Worm (Caenorhabditis elegans) whole organism, L2 larva: ENCODE results near the gene ptc-1.
A peak's percentile ranks its signal among the peaks of the same experiment; 100 is the strongest.

Experiments used
- C34F6.9 ChIP-seq: fragments of 150-350 bp; optimal IDR thresholded peaks from 2 replicates; lab custom pipeline; 2014; ENCODE audit warnings: missing biosample characterization, missing genetic modification characterization
- F13H6.1 ChIP-seq: sonication (generic microtip); optimal IDR thresholded peaks from 2 replicates; lab custom pipeline; 2016; ENCODE audit warnings: missing genetic modification characterization, missing compliant biosample characterization
- R02D3.7 ChIP-seq: fragments of 150-350 bp; optimal IDR thresholded peaks from 2 replicates; lab custom pipeline; 2014; ENCODE audit warnings: missing biosample characterization, missing genetic modification characterization
- Y55F3AM.14 ChIP-seq: fragments of 200-800 bp; sonication (Bioruptor generic); optimal IDR thresholded peaks from 2 replicates; lab custom pipeline; 2018; ENCODE audit warnings: mild to moderate bottlenecking, missing genetic modification characterization, missing compliant biosample characterization
- ama-1 ChIP-seq: fragments of 150-350 bp; optimal IDR thresholded peaks from 2 replicates; lab custom pipeline; 2018; ENCODE audit warnings: inconsistent platforms
- ceh-82 ChIP-seq: fragments of 150-350 bp; optimal IDR thresholded peaks from 2 replicates; lab custom pipeline; 2014; ENCODE audit warnings: missing biosample characterization, missing genetic modification characterization
- crh-2 ChIP-seq: sonication (generic microtip); optimal IDR thresholded peaks from 2 replicates; lab custom pipeline; 2017; ENCODE audit warnings: missing biosample characterization, missing genetic modification characterization
- dmd-4 ChIP-seq: sonication (generic microtip); optimal IDR thresholded peaks from 2 replicates; lab custom pipeline; 2017; ENCODE audit warnings: missing biosample characterization, missing genetic modification characterization
- elt-1 ChIP-seq: fragments of 150-350 bp; optimal IDR thresholded peaks from 2 replicates; lab custom pipeline; 2014; ENCODE audit warnings: missing biosample characterization, missing genetic modification characterization
- elt-3 ChIP-seq: sonication (generic microtip); optimal IDR thresholded peaks from 2 replicates; lab custom pipeline; 2017; ENCODE audit warnings: missing biosample characterization, missing genetic modification characterization
- fos-1 ChIP-seq: fragments of 150-350 bp; optimal IDR thresholded peaks from 2 replicates; lab custom pipeline; 2014; ENCODE audit warnings: missing biosample characterization, missing genetic modification characterization
- gmeb-1 ChIP-seq: fragments of 150-350 bp; optimal IDR thresholded peaks from 2 replicates; lab custom pipeline; 2014; ENCODE audit warnings: missing biosample characterization, missing genetic modification characterization
- lin-11 ChIP-seq: fragments of 150-350 bp; sonication (generic microtip); optimal IDR thresholded peaks from 2 replicates; lab custom pipeline; 2014; ENCODE audit warnings: missing biosample characterization, missing genetic modification characterization, inconsistent platforms, mixed read lengths
- lin-13 ChIP-seq: fragments of 150-350 bp; optimal IDR thresholded peaks from 2 replicates; lab custom pipeline; 2014; ENCODE audit warnings: missing biosample characterization, missing genetic modification reagents, missing genetic modification characterization
- lin-39 ChIP-seq: fragments of 150-350 bp; optimal IDR thresholded peaks from 2 replicates; lab custom pipeline; 2014; ENCODE audit warnings: missing biosample characterization, missing genetic modification reagents, missing genetic modification characterization
- lsy-2 ChIP-seq, 2 experiments: fragments of 150-350 bp in 1 of 2; sonication (generic microtip) in 1 of 2; optimal IDR thresholded peaks; 2 replicates each; lab custom pipeline; 2014 to 2017; ENCODE audit warnings: missing biosample characterization in 2 of 2, missing genetic modification characterization in 2 of 2
- mab-5 ChIP-seq: fragments of 150-350 bp; optimal IDR thresholded peaks from 2 replicates; lab custom pipeline; 2014; ENCODE audit warnings: missing biosample characterization, missing genetic modification characterization
- mbf-1 ChIP-seq: sonication (generic microtip); optimal IDR thresholded peaks from 2 replicates; lab custom pipeline; 2017; ENCODE audit warnings: missing biosample characterization, missing genetic modification characterization
- mdl-1 ChIP-seq, 2 experiments: fragments of 150-350 bp in 1 of 2; sonication (generic microtip) in 1 of 2; optimal IDR thresholded peaks; 2 replicates each; lab custom pipeline; 2017; ENCODE audit warnings: missing biosample characterization in 2 of 2, missing genetic modification characterization in 2 of 2
- nhr-12 ChIP-seq: fragments of 150-350 bp; optimal IDR thresholded peaks from 2 replicates; lab custom pipeline; 2014; ENCODE audit warnings: missing biosample characterization, missing genetic modification characterization
- nhr-129 ChIP-seq: fragments of 150-350 bp; optimal IDR thresholded peaks from 2 replicates; lab custom pipeline; 2014; ENCODE audit warnings: missing biosample characterization, missing genetic modification characterization
- nhr-23 ChIP-seq: fragments of 150-350 bp; optimal IDR thresholded peaks from 2 replicates; lab custom pipeline; 2014; ENCODE audit warnings: missing biosample characterization, missing genetic modification reagents, missing genetic modification characterization
- nhr-237 ChIP-seq: fragments of 150-350 bp; optimal IDR thresholded peaks from 2 replicates; lab custom pipeline; 2014; ENCODE audit warnings: missing biosample characterization, missing genetic modification characterization
- nhr-25 ChIP-seq: fragments of 150-350 bp; sonication (generic microtip); optimal IDR thresholded peaks from 3 replicates; lab custom pipeline; 2014; ENCODE audit warnings: missing biosample characterization, missing genetic modification characterization
- sem-4 ChIP-seq: fragments of 150-350 bp; optimal IDR thresholded peaks from 2 replicates; lab custom pipeline; 2014; ENCODE audit warnings: missing biosample characterization, missing genetic modification reagents, missing genetic modification characterization
- skn-1 ChIP-seq: sonication (generic microtip); optimal IDR thresholded peaks from 2 replicates; lab custom pipeline; 2017; ENCODE audit warnings: missing biosample characterization, missing genetic modification characterization
- sma-9 ChIP-seq, 2 experiments: fragments of 150-350 bp in 1 of 2; sonication (generic microtip) in 1 of 2; optimal IDR thresholded peaks; 2 replicates each; lab custom pipeline; 2014 to 2016; ENCODE audit warnings: missing genetic modification characterization in 2 of 2, mild to moderate bottlenecking in 1 of 2, missing biosample characterization in 1 of 2, missing compliant biosample characterization in 1 of 2, missing genetic modification reagents in 1 of 2, moderate library complexity in 1 of 2
- snpc-4 ChIP-seq: fragments of 150-350 bp; optimal IDR thresholded peaks from 2 replicates; lab custom pipeline; 2014; ENCODE audit warnings: missing biosample characterization, missing genetic modification characterization
- unc-39 ChIP-seq: fragments of 150-350 bp; optimal IDR thresholded peaks from 2 replicates; lab custom pipeline; 2014; ENCODE audit warnings: missing biosample characterization, missing genetic modification characterization
- unc-55 ChIP-seq: fragments of 150-350 bp; sonication (generic microtip); optimal IDR thresholded peaks from 3 replicates; lab custom pipeline; 2014; ENCODE audit warnings: missing biosample characterization, missing genetic modification reagents, missing genetic modification characterization
- zag-1 ChIP-seq: fragments of 150-350 bp; optimal IDR thresholded peaks from 2 replicates; lab custom pipeline; 2014; ENCODE audit warnings: missing biosample characterization, missing genetic modification characterization
- ztf-1 ChIP-seq: fragments of 200-800 bp; sonication (Bioruptor generic); conservative IDR thresholded peaks from 2 replicates; pipeline ENCODE4 v1.3.6; 2022; ENCODE audit warnings: missing genetic modification characterization, missing compliant biosample characterization
- ztf-4 ChIP-seq: fragments of 150-350 bp; optimal IDR thresholded peaks from 2 replicates; lab custom pipeline; 2014; ENCODE audit warnings: missing biosample characterization, missing genetic modification characterization

The ptc-1 gene

ce11 chrII:7887295-7887694 is 5.7 kb upstream of the ptc-1 start (continued):
- TF ChIP-seq zag-1 (tag; lab: Kevin White, UChicago): peak; percentile 83
- TF ChIP-seq skn-1 (tag; lab: Kevin White, UChicago): peak; percentile 28
- TF ChIP-seq ceh-82 (tag; lab: Kevin White, UChicago): no peak
- no peak for TF ChIP-seq dmd-4 (tag; lab: Kevin White, UChicago)
- peak; percentile 85 for TF ChIP-seq crh-2 (tag; lab: Kevin White, UChicago)

ce11 chrII:7888759-7889158 is 4.3 kb upstream of the ptc-1 start:
- TF ChIP-seq nhr-237 (tag; lab: Kevin White, UChicago): no peak
- TF ChIP-seq crh-2 (tag; lab: Kevin White, UChicago): peak; percentile 16
- peak in 1 of 2 experiments; percentile 42 for TF ChIP-seq lsy-2 (tag; optimal IDR thresholded peaks at IDR 0.05; lab: Kevin White, UChicago)
- peak; percentile 40 for TF ChIP-seq F13H6.1 (tag; lab: Kevin White, UChicago)
- no peak for TF ChIP-seq nhr-25 (tag; lab: Kevin White, UChicago)
- peak; percentile 18 for TF ChIP-seq C34F6.9 (tag; lab: Kevin White, UChicago)
- TF ChIP-seq sma-9 (GFP tag; optimal IDR thresholded peaks at IDR 0.05; lab: Kevin White, UChicago): peak; percentile 19
- no peak for TF ChIP-seq sma-9 (tag; optimal IDR thresholded peaks at IDR 0.05; lab: Kevin White, UChicago)
- TF ChIP-seq nhr-129 (tag; lab: Kevin White, UChicago): peak; percentile 57
- peak; percentile 16 for TF ChIP-seq skn-1 (tag; lab: Kevin White, UChicago)

- no peak for TF ChIP-seq nhr-12 (tag; lab: Kevin White, UChicago)
- TF ChIP-seq elt-3: no peak
- TF ChIP-seq zag-1 (tag; lab: Kevin White, UChicago): no peak
- peak; percentile 1 for TF ChIP-seq gmeb-1 (tag; lab: Kevin White, UChicago)
- no peak for TF ChIP-seq unc-39 (tag; lab: Kevin White, UChicago)
- peak; percentile 27 for TF ChIP-seq fos-1 (tag; lab: Kevin White, UChicago)
- peak; percentile 64 for TF ChIP-seq sma-9 (GFP tag; optimal IDR thresholded peaks at IDR 0.05; lab: Kevin White, UChicago)
- TF ChIP-seq sma-9 (tag; optimal IDR thresholded peaks at IDR 0.05; lab: Kevin White, UChicago): no peak
These were observed 3.7 kb upstream of the ptc-1 start for ce11 chrII:7889321-7889720.

ce11 chrII:7891869-7892615 is 980 bp upstream of the ptc-1 start:
- TF ChIP-seq lin-11 (tag; lab: Kevin White, UChicago) (peak; percentile 40), ztf-1 (no peak), Y55F3AM.14 (GFP tag; lab: Kevin White, UChicago) (peak; percentile 40), unc-39 (tag; lab: Kevin White, UChicago) (no peak), mab-5 (tag; lab: Kevin White, UChicago) (peak; percentile 64), fos-1 (tag; lab: Kevin White, UChicago) (peak; percentile 80), snpc-4 (tag; lab: Kevin White, UChicago) (peak; percentile 22), mbf-1 (tag; lab: Kevin White, UChicago) (no peak), ztf-4 (tag; lab: Kevin White, UChicago) (peak; percentile 69), lin-13 (GFP tag; lab: Kevin White, UChicago) (peak; percentile 32), zag-1 (tag; lab: Kevin White, UChicago) (peak; percentile 50), nhr-23 (tag; lab: Kevin White, UChicago) (no peak), elt-1 (no peak), unc-55 (GFP tag; lab: Kevin White, UChicago) (peak; percentile 85), sem-4 (peak; percentile 70), lsy-2 (tag; optimal IDR thresholded peaks at IDR 0.05; lab: Kevin White, UChicago) (peak in 1 of 2 experiments; percentile 54), nhr-129 (tag; lab: Kevin White, UChicago) (peak; percentile 59), sma-9 (GFP tag; optimal IDR thresholded peaks at IDR 0.05; lab: Kevin White, UChicago) (peak; percentile 29), sma-9 (tag; optimal IDR thresholded peaks at IDR 0.05; lab: Kevin White, UChicago) (no peak), nhr-237 (tag; lab: Kevin White, UChicago) (no peak), crh-2 (tag; lab: Kevin White, UChicago) (peak; percentile 67), C34F6.9 (tag; lab: Kevin White, UChicago) (peak; percentile 64), lin-39 (peak; percentile 22), R02D3.7 (tag; lab: Kevin White, UChicago) (no peak), mdl-1 (tag; optimal IDR thresholded peaks at IDR 0.05; lab: Kevin White, UChicago) (no peak), ama-1 (lab: Kevin White, UChicago) (peak; percentile 60), F13H6.1 (tag; lab: Kevin White, UChicago) (peak; percentile 60), nhr-25 (tag; lab: Kevin White, UChicago) (peak; percentile 2), ceh-82 (tag; lab: Kevin White, UChicago) (no peak)
